Worm (Caenorhabditis elegans): Measurements from ENCODE around the gene M163.8.

Gene M163.8

DNA sequence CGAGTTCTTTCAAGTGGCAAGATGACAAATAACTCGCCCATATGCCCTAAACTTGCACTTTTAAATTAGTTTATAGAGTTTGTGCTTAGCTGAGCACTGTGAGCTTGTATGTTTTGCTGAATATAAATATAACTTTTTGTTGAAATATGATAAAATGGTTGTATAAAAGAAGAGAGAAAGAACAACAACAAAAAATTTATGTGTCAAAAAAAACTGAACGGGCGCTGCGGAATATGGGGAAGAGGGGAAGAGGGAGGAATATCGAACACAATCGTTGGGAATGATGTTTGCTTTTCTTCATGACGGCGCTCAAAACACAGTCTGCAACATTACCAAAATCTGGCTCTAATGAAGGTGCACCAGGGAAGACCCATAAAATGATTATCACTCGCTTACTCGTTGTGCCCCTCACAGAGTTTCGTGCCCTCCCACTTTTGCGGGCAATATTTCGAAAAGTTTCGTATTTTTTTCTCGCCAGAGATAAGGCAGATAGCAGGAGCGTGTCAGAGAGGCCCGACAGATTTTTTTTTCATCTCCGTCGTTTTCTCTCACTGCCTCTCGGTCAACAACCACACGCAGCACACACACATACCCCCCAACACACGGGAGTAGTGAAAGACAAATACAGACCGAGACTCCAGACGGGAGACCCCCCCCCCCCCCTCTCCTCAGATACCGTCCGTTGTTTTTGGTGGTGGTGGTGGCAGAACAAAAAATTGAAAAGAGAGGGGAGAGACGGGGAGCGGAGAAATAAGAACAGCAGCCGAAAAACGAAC is 20.8 kb downstream of the M163.8 start (continued):
- TF ChIP-seq ztf-11 (tag; optimal IDR thresholded peaks at IDR 0.05) (no peak), madf-9 (GFP tag; conservative IDR thresholded peaks at IDR 0.05) (no peak), nhr-28 (tag; optimal IDR thresholded peaks at IDR 0.05) (peak; percentile 92), aha-1 (tag) (peak; percentile 92), T26A8.4 (GFP tag; IDR thresholded peaks at IDR 0.05) (no peak), tra-1 (GFP tag; IDR thresholded peaks at IDR 0.05) (peak; percentile 83), snpc-4 (tag; optimal IDR thresholded peaks at IDR 0.05) (peak; percentile 4), nhr-77 (tag; optimal IDR thresholded peaks at IDR 0.05) (peak; percentile 78), pha-4 (GFP tag; IDR thresholded peaks at IDR 0.05) (no peak; the same call in 1 of the 2 replicates), pha-4 (tag; optimal IDR thresholded peaks at IDR 0.05) (peak; percentile 11), Y48G9A.11 (GFP tag; IDR thresholded peaks at IDR 0.05) (no peak), mep-1 (tag; optimal IDR thresholded peaks at IDR 0.05) (peak; percentile 55)

DNA sequence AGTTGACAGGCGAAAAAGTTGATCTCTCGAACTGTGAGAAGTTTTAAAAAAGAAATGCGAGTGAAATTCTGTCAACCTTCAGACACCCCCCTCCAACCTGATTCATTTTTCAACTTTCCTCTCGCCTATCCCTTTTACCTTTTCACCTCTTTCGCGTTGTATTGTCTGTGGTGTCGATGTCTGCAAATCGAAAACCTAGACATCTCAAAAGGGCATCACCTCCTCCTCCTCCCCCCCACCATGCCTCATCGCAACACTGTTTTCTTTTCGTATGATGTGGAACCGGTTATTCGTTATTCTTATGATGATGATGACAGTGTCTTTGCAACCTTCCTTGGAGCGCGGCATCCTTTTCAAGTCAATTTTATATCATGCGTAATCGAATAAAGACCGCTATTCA is 23.1 kb downstream of the M163.8 start:
- TF ChIP-seq unc-62 (GFP tag; optimal IDR thresholded peaks at IDR 0.05 in 1 of 2) = peak in 1 of 2 experiments; percentile 8
- no peak for TF ChIP-seq unc-62 (tag; optimal IDR thresholded peaks at IDR 0.05)
- TF ChIP-seq hlh-11 (tag; optimal IDR thresholded peaks at IDR 0.05) = peak; percentile 46
- TF ChIP-seq nhr-48 (tag; optimal IDR thresholded peaks at IDR 0.05) = peak; percentile 38
- TF ChIP-seq ceh-20 (GFP tag; IDR thresholded peaks at IDR 0.05) = 0 out of 2 replicates have a peak, but pooled peaks have one; percentile 28
- no peak for TF ChIP-seq daf-12 (tag; optimal IDR thresholded peaks at IDR 0.05)
- 0 out of 2 replicates have a peak, but pooled peaks have one; percentile 40 for TF ChIP-seq tra-1 (GFP tag; IDR thresholded peaks at IDR 0.05)
- TF ChIP-seq F37D6.2 (tag; optimal IDR thresholded peaks at IDR 0.05) = no peak
- TF ChIP-seq cey-2 (tag; optimal IDR thresholded peaks at IDR 0.05; ENCODE audit: borderline replicate concordance, insufficient read depth) = no peak
- peak; percentile 37 for TF ChIP-seq hlh-30 (tag; optimal IDR thresholded peaks at IDR 0.05; ENCODE audit: insufficient read depth)
- 0 out of 2 replicates have a peak, but pooled peaks have one; percentile 11 for TF ChIP-seq set-16 (GFP tag; IDR thresholded peaks at IDR 0.05)
- no peak for TF ChIP-seq spr-3 (GFP tag; optimal IDR thresholded peaks at IDR 0.05)
- TF ChIP-seq aha-1 (tag) = peak; percentile 90
- TF ChIP-seq nhr-28 (tag; optimal IDR thresholded peaks at IDR 0.05) = peak; percentile 48
- peak; percentile 59 for TF ChIP-seq dmd-6 (GFP tag; IDR thresholded peaks at IDR 0.05)
- TF ChIP-seq mxl-3 (GFP tag; optimal IDR thresholded peaks at IDR 0.05) = peak; percentile 73
- TF ChIP-seq gei-8 (GFP tag; optimal IDR thresholded peaks at IDR 0.05) = no peak
- no peak for TF ChIP-seq attf-4 (tag; optimal IDR thresholded peaks at IDR 0.05)
- TF ChIP-seq nhr-25 (tag; optimal IDR thresholded peaks at IDR 0.05; ENCODE audit: borderline replicate concordance, insufficient read depth) = no peak
- TF ChIP-seq mdl-1 (tag; optimal IDR thresholded peaks at IDR 0.05) = peak in 1 of 2 experiments; percentile 43
- no peak for TF ChIP-seq nhr-41 (GFP tag; IDR thresholded peaks at IDR 0.05)
- no peak for TF ChIP-seq T20F7.1 (GFP tag; optimal IDR thresholded peaks at IDR 0.05)
- no peak for TF ChIP-seq jun-1 (tag; optimal IDR thresholded peaks at IDR 0.05)

DNA sequence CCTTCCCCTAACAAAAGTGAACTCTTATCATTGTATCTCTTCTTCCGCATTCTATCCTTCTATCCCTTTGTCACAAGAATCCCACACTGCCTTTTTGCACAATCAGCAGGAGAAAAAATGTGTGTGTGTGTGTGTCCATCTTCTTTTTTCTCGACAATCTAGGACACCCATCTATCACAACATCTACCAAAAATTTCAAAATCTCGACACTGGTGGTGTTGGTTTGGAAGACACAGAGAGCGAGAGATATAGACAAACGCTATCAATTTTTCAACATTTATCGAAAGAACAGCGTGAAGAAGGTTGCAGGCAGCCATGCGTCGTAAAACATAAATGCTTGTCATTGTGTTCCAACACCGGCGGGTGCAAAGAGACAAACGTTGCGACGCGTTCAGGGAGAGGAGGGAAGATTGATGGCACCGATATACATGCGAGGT is 23.9 kb downstream of the M163.8 start:
- TF ChIP-seq Y5F2A.4 (GFP tag; optimal IDR thresholded peaks at IDR 0.05) = no peak
- peak; percentile 70 for TF ChIP-seq mxl-3 (GFP tag; optimal IDR thresholded peaks at IDR 0.05)
- peak; percentile 70 for TF ChIP-seq tra-1 (GFP tag; IDR thresholded peaks at IDR 0.05)
- TF ChIP-seq daf-16 (GFP tag; optimal IDR thresholded peaks at IDR 0.05) = peak in 1 of 2 experiments; percentile 30
- no peak for TF ChIP-seq daf-16 (tag; optimal IDR thresholded peaks at IDR 0.05)
- no peak for TF ChIP-seq zip-2 (tag; optimal IDR thresholded peaks at IDR 0.05)
- TF ChIP-seq hlh-30 (tag; optimal IDR thresholded peaks at IDR 0.05; ENCODE audit: insufficient read depth) = peak; percentile 69
- peak in 1 of 2 experiments; percentile 43 for TF ChIP-seq lsy-2 (tag; optimal IDR thresholded peaks at IDR 0.05)
- TF ChIP-seq hif-1 (tag; optimal IDR thresholded peaks at IDR 0.05) = peak in 1 of 2 experiments; percentile 7
- peak; percentile 89 for TF ChIP-seq nhr-28 (tag; optimal IDR thresholded peaks at IDR 0.05)
- peak in 1 of 2 experiments; percentile 100 for TF ChIP-seq unc-62 (GFP tag; optimal IDR thresholded peaks at IDR 0.05 in 1 of 2)
- TF ChIP-seq unc-62 (tag; optimal IDR thresholded peaks at IDR 0.05) = no peak
- TF ChIP-seq lin-15B (tag; optimal IDR thresholded peaks at IDR 0.05) = no peak
- peak; percentile 74 for TF ChIP-seq dmd-6 (GFP tag; IDR thresholded peaks at IDR 0.05)
- TF ChIP-seq nhr-77 (tag; optimal IDR thresholded peaks at IDR 0.05) = peak; percentile 17
- peak; percentile 2 for TF ChIP-seq mep-1 (tag; optimal IDR thresholded peaks at IDR 0.05)
- peak; percentile 20 for TF ChIP-seq dpl-1 (GFP tag; optimal IDR thresholded peaks at IDR 0.05)
- TF ChIP-seq dve-1 (tag; optimal IDR thresholded peaks at IDR 0.05; ENCODE audit: insufficient read depth) = peak; percentile 45
- peak; percentile 83 for TF ChIP-seq nhr-11 (tag; optimal IDR thresholded peaks at IDR 0.05)
- TF ChIP-seq hlh-11 (tag; optimal IDR thresholded peaks at IDR 0.05) = peak; percentile 86
- no peak for TF ChIP-seq ceh-32 (tag; optimal IDR thresholded peaks at IDR 0.05; ENCODE audit: poor library complexity)
- peak in 1 of 2 experiments; percentile 61 for TF ChIP-seq mdl-1 (tag; optimal IDR thresholded peaks at IDR 0.05)
- TF ChIP-seq R02D3.7 (tag; optimal IDR thresholded peaks at IDR 0.05) = no peak
- TF ChIP-seq nhr-48 (tag; optimal IDR thresholded peaks at IDR 0.05) = peak; percentile 39

Data from whole organism, L4 larva.